Worm (Caenorhabditis elegans) whole organism, L4 larva: ENCODE measurements around the gene cah-2.

ENCODE experiments used
- ces-1 ChIP-seq: fragments of 150-350 bp; sonication (generic microtip); optimal IDR thresholded peaks from 4 replicates; lab custom pipeline; 2014; ENCODE audit warnings: missing biosample characterization, missing genetic modification reagents, missing genetic modification characterization
- egl-27 ChIP-seq: sonication (generic microtip); optimal IDR thresholded peaks from 3 replicates; lab custom pipeline; 2017; ENCODE audit warnings: missing biosample characterization, missing genetic modification reagents, missing genetic modification characterization
- hlh-30 ChIP-seq: sonication (generic microtip); optimal IDR thresholded peaks from 2 replicates; lab custom pipeline; 2017; ENCODE audit warnings: antibody characterized with exemption, mild to moderate bottlenecking, missing genetic modification characterization, missing compliant biosample characterization; ENCODE audit not compliant: insufficient read depth
- nhr-25 ChIP-seq: sonication (generic microtip); optimal IDR thresholded peaks from 2 replicates; lab custom pipeline; 2017; ENCODE audit warnings: missing genetic modification characterization, mild to moderate bottlenecking, missing compliant biosample characterization, antibody characterized with exemption, moderate library complexity, borderline replicate concordance; ENCODE audit not compliant: insufficient read depth
- nhr-28 ChIP-seq: fragments of 150-350 bp; optimal IDR thresholded peaks from 2 replicates; lab custom pipeline; 2014; ENCODE audit warnings: missing biosample characterization, missing genetic modification characterization
- pha-4 ChIP-seq, 2 experiments: fragments of 150-350 bp in 1 of 2; fragments of 200-800 bp in 1 of 2; sonication (Bioruptor generic) in 1 of 2; IDR thresholded peaks in 1 of 2; optimal IDR thresholded peaks in 1 of 2; 2 replicates each; pipeline versions ENCODE4 v1.3.6 to Lab custom; 2014 to 2022; ENCODE audit warnings: missing genetic modification characterization in 2 of 2, missing genetic modification reagents in 2 of 2, missing biosample characterization in 1 of 2, missing compliant biosample characterization in 1 of 2
- spr-3 ChIP-seq: fragments of 200-800 bp; sonication (Bioruptor generic); optimal IDR thresholded peaks from 2 replicates; lab custom pipeline; 2018; ENCODE audit warnings: mild to moderate bottlenecking, missing genetic modification characterization, missing compliant biosample characterization

- TF ChIP-seq spr-3 (no peak), pha-4 (GFP tag; IDR thresholded peaks at IDR 0.05; lab: Robert Waterston, UW) (no peak), pha-4 (tag; optimal IDR thresholded peaks at IDR 0.05; lab: Kevin White, UChicago) (no peak), nhr-28 (no peak), ces-1 (GFP tag; lab: Kevin White, UChicago) (peak; percentile 40), nhr-25 (tag; lab: Kevin White, UChicago) (no peak), hlh-30 (tag; lab: Kevin White, UChicago) (no peak), egl-27 (tag; lab: Kevin White, UChicago) (no peak)
Observed at ce11 chrII:7469318-7469717, 13.6 kb downstream of the cah-2 start.
